Fruit fly (Drosophila melanogaster) whole organism, embryonic: ENCODE data around the gene Girdin.

ENCODE experiments used
- Ada2b ChIP-seq: fragments of 200-800 bp; sonication (Bioruptor generic); IDR thresholded peaks from 2 replicates; pipeline ENCODE4 v1.3.6; 2022; ENCODE audit warnings: missing biosample characterization, missing genetic modification characterization
- CG10565 ChIP-seq: fragments of 200-800 bp; sonication (Bioruptor generic); optimal IDR thresholded peaks from 3 replicates; lab custom pipeline; 2016; ENCODE audit warnings: missing biosample characterization, mild to moderate bottlenecking, missing genetic modification characterization
- CG12104 ChIP-seq: fragments of 200-800 bp; sonication (Bioruptor generic); optimal IDR thresholded peaks from 3 replicates; lab custom pipeline; 2016; ENCODE audit warnings: missing biosample characterization, missing genetic modification characterization
- CG12236 ChIP-seq: fragments of 200-800 bp; sonication (Bioruptor generic); optimal IDR thresholded peaks from 2 replicates; lab custom pipeline; 2016; ENCODE audit warnings: missing biosample characterization, missing genetic modification characterization
- CG12769 ChIP-seq: fragments of 200-800 bp; sonication (Bioruptor generic); optimal IDR thresholded peaks from 2 replicates; lab custom pipeline; 2019; ENCODE audit warnings: missing biosample characterization, mild to moderate bottlenecking, missing genetic modification characterization, moderate library complexity
- CG12942 ChIP-seq: fragments of 200-800 bp; sonication (Bioruptor generic); optimal IDR thresholded peaks from 3 replicates; lab custom pipeline; 2016; ENCODE audit warnings: missing biosample characterization, missing genetic modification characterization
- CG14860 ChIP-seq: fragments of 200-800 bp; sonication (Bioruptor generic); IDR thresholded peaks from 3 replicates; pipeline ENCODE4 v1.3.6; 2022; ENCODE audit warnings: missing biosample characterization, missing genetic modification characterization; ENCODE audit not compliant: partially characterized antibody
- CG1603 ChIP-seq: fragments of 200-800 bp; sonication (Bioruptor generic); optimal IDR thresholded peaks from 2 replicates; lab custom pipeline; 2019; ENCODE audit warnings: missing biosample characterization, mild to moderate bottlenecking, missing genetic modification characterization, moderate library complexity
- CG1792 ChIP-seq: fragments of 200-800 bp; sonication (Bioruptor generic); optimal IDR thresholded peaks from 2 replicates; lab custom pipeline; 2016; ENCODE audit warnings: missing biosample characterization, missing genetic modification characterization
- CG2712 ChIP-seq: fragments of 200-800 bp; optimal IDR thresholded peaks from 3 replicates; lab custom pipeline; 2019; ENCODE audit warnings: missing biosample characterization, mild to moderate bottlenecking, missing genetic modification characterization, moderate library complexity
- CG32532 ChIP-seq: fragments of 200-800 bp; sonication (Bioruptor generic); IDR thresholded peaks from 2 replicates; pipeline ENCODE4 v1.3.6; 2022; ENCODE audit warnings: missing biosample characterization, missing genetic modification characterization
- CG5245 ChIP-seq: fragments of 200-800 bp; sonication (Bioruptor generic); optimal IDR thresholded peaks from 3 replicates; lab custom pipeline; 2016; ENCODE audit warnings: missing biosample characterization, missing genetic modification characterization
- CG8359 ChIP-seq: fragments of 200-800 bp; sonication (Bioruptor generic); optimal IDR thresholded peaks from 2 replicates; lab custom pipeline; 2017; ENCODE audit warnings: missing biosample characterization, mild to moderate bottlenecking, missing genetic modification characterization, borderline replicate concordance
- CG8924 ChIP-seq: fragments of 200-800 bp; optimal IDR thresholded peaks from 3 replicates; lab custom pipeline; 2019; ENCODE audit warnings: missing biosample characterization, mild to moderate bottlenecking, missing genetic modification characterization, moderate library complexity
- CG9609 ChIP-seq: fragments of 200-800 bp; sonication (Bioruptor generic); optimal IDR thresholded peaks from 3 replicates; lab custom pipeline; 2016; ENCODE audit warnings: missing biosample characterization, missing genetic modification characterization
- CrebB ChIP-seq: fragments of 200-800 bp; sonication (Bioruptor generic); optimal IDR thresholded peaks from 3 replicates; lab custom pipeline; 2018; ENCODE audit warnings: missing biosample characterization, mild to moderate bottlenecking, missing genetic modification characterization
- Deaf1 ChIP-seq: fragments of 200-800 bp; optimal IDR thresholded peaks from 3 replicates; lab custom pipeline; 2019; ENCODE audit warnings: missing biosample characterization, mild to moderate bottlenecking, missing genetic modification characterization, moderate library complexity
- Dek ChIP-seq: fragments of 200-800 bp; sonication (Bioruptor generic); optimal IDR thresholded peaks from 3 replicates; lab custom pipeline; 2019; ENCODE audit warnings: missing biosample characterization, mild to moderate bottlenecking, missing genetic modification characterization, moderate library complexity
- Dp ChIP-seq: fragments of 200-800 bp; sonication (Bioruptor generic); optimal IDR thresholded peaks from 2 replicates; lab custom pipeline; 2018; ENCODE audit warnings: missing biosample characterization, mild to moderate bottlenecking, missing genetic modification characterization, moderate library complexity
- E2f1 ChIP-seq: fragments of 200-800 bp; sonication (Bioruptor generic); IDR thresholded peaks from 2 replicates; pipeline ENCODE4 v1.3.6; 2022; ENCODE audit warnings: missing biosample characterization, missing genetic modification characterization
- E2f2 ChIP-seq: fragments of 200-800 bp; sonication (Bioruptor generic); IDR thresholded peaks from 2 replicates; pipeline ENCODE4 v1.3.6; 2022; ENCODE audit warnings: missing biosample characterization, missing genetic modification characterization
- Fer1 ChIP-seq: fragments of 200-800 bp; sonication (Bioruptor generic); optimal IDR thresholded peaks from 2 replicates; lab custom pipeline; 2017; ENCODE audit warnings: missing biosample characterization, mild to moderate bottlenecking, missing genetic modification characterization
- Meics ChIP-seq: fragments of 200-800 bp; sonication (Bioruptor generic); optimal IDR thresholded peaks from 2 replicates; lab custom pipeline; 2017; ENCODE audit warnings: missing biosample characterization, mild to moderate bottlenecking, missing genetic modification characterization
- NfI ChIP-seq: fragments of 200-800 bp; sonication (Bioruptor generic); optimal IDR thresholded peaks from 3 replicates; lab custom pipeline; 2018; ENCODE audit warnings: missing biosample characterization, mild to moderate bottlenecking, missing genetic modification characterization, moderate library complexity
- PHDP ChIP-seq: fragments of 200-800 bp; sonication (Bioruptor generic); optimal IDR thresholded peaks from 3 replicates; lab custom pipeline; 2018; ENCODE audit warnings: missing biosample characterization, mild to moderate bottlenecking, missing genetic modification characterization, moderate library complexity
- Rfx ChIP-seq: fragments of 200-800 bp; sonication (Bioruptor generic); IDR thresholded peaks from 2 replicates; pipeline ENCODE4 v1.3.6; 2022; ENCODE audit warnings: missing biosample characterization, missing genetic modification characterization
- Scr ChIP-seq: fragments of 200-800 bp; sonication (Bioruptor generic); IDR thresholded peaks from 2 replicates; pipeline ENCODE4 v1.3.6; 2022; ENCODE audit warnings: missing biosample characterization, missing genetic modification characterization; ENCODE audit not compliant: partially characterized antibody
- ab ChIP-seq: fragments of 200-800 bp; sonication (Bioruptor generic); optimal IDR thresholded peaks from 2 replicates; lab custom pipeline; 2016; ENCODE audit warnings: missing biosample characterization, missing genetic modification characterization
- aop ChIP-seq: fragments of 200-800 bp; sonication (Bioruptor generic); IDR thresholded peaks from 2 replicates; pipeline ENCODE4 v1.3.6; 2022; ENCODE audit warnings: missing biosample characterization, missing genetic modification characterization
- bbx ChIP-seq: fragments of 200-800 bp; sonication (Bioruptor generic); IDR thresholded peaks from 2 replicates; pipeline ENCODE4 v1.3.6; 2022; ENCODE audit warnings: missing biosample characterization, missing genetic modification characterization; ENCODE audit not compliant: partially characterized antibody
- caup ChIP-seq: fragments of 200-800 bp; sonication (Bioruptor generic); optimal IDR thresholded peaks from 3 replicates; lab custom pipeline; 2017; ENCODE audit warnings: missing biosample characterization, mild to moderate bottlenecking, missing genetic modification characterization, moderate library complexity; ENCODE audit not compliant: severe bottlenecking
- crol ChIP-seq: fragments of 200-800 bp; sonication (Bioruptor generic); IDR thresholded peaks from 2 replicates; pipeline ENCODE4 v1.3.6; 2022; ENCODE audit warnings: missing biosample characterization, missing genetic modification characterization
- dati ChIP-seq: fragments of 200-800 bp; sonication (Bioruptor generic); IDR thresholded peaks from 2 replicates; pipeline ENCODE4 v1.3.6; 2022; ENCODE audit warnings: missing biosample characterization, missing genetic modification characterization
- ewg ChIP-seq: fragments of 200-800 bp; sonication (Bioruptor generic); optimal IDR thresholded peaks from 3 replicates; lab custom pipeline; 2017; ENCODE audit warnings: mild to moderate bottlenecking, missing biosample characterization, missing genetic modification reagents, missing genetic modification characterization
- eyg ChIP-seq: fragments of 200-800 bp; sonication (Bioruptor generic); optimal IDR thresholded peaks from 3 replicates; lab custom pipeline; 2016; ENCODE audit warnings: missing biosample characterization, missing genetic modification characterization
- ftz-f1 ChIP-seq: fragments of 200-800 bp; sonication (Bioruptor generic); optimal IDR thresholded peaks from 2 replicates; lab custom pipeline; 2016; ENCODE audit warnings: missing biosample characterization, missing genetic modification characterization
- gsb ChIP-seq: fragments of 200-800 bp; sonication (Bioruptor generic); IDR thresholded peaks from 2 replicates; pipeline ENCODE4 v1.3.6; 2022; ENCODE audit warnings: missing biosample characterization, missing genetic modification characterization
- insv ChIP-seq, 2 experiments: fragments of 200-800 bp; sonication (Bioruptor generic); optimal IDR thresholded peaks; 3 replicates each; lab custom pipeline; 2016 to 2018; ENCODE audit warnings: missing biosample characterization in 2 of 2, missing genetic modification characterization in 2 of 2
- maf-S ChIP-seq: fragments of 200-800 bp; sonication (Bioruptor generic); optimal IDR thresholded peaks from 2 replicates; lab custom pipeline; 2016; ENCODE audit warnings: missing biosample characterization, missing genetic modification characterization
- pan ChIP-seq, 4 experiments: fragments of >200 bp in 3 of 4; fragments of 200-800 bp in 1 of 4; sonication (Bioruptor generic) in 1 of 4; optimal IDR thresholded peaks in 3 of 4; IDR thresholded peaks in 1 of 4; 2 replicates each; pipeline versions ENCODE4 v1.3.6 to Lab custom; 2017 to 2022; ENCODE audit warnings: missing biosample characterization in 2 of 4, missing genetic modification characterization in 2 of 4, mixed read lengths in 1 of 4
- pfk ChIP-seq: fragments of 200-800 bp; sonication (Bioruptor generic); optimal IDR thresholded peaks from 2 replicates; lab custom pipeline; 2018; ENCODE audit warnings: missing biosample characterization, mild to moderate bottlenecking, missing genetic modification characterization, moderate library complexity
- phol ChIP-seq: fragments of 200-800 bp; sonication (Bioruptor generic); optimal IDR thresholded peaks from 3 replicates; lab custom pipeline; 2018; ENCODE audit warnings: missing biosample characterization, mild to moderate bottlenecking, missing genetic modification characterization, moderate library complexity
- pnt ChIP-seq: fragments of 200-800 bp; sonication (Bioruptor generic); optimal IDR thresholded peaks from 3 replicates; lab custom pipeline; 2016; ENCODE audit warnings: missing biosample characterization, missing genetic modification characterization
- pzg ChIP-seq: fragments of 200-800 bp; sonication (Bioruptor generic); optimal IDR thresholded peaks from 3 replicates; lab custom pipeline; 2018; ENCODE audit warnings: missing biosample characterization, mild to moderate bottlenecking, missing genetic modification characterization, moderate library complexity
- ro ChIP-seq: fragments of 200-800 bp; sonication (Bioruptor generic); IDR thresholded peaks from 2 replicates; pipeline ENCODE4 v1.3.6; 2022; ENCODE audit warnings: missing biosample characterization, missing genetic modification characterization
- row ChIP-seq: fragments of 200-800 bp; sonication (Bioruptor generic); IDR thresholded peaks from 3 replicates; pipeline ENCODE4 v1.3.6; 2022; ENCODE audit warnings: missing biosample characterization, missing genetic modification characterization
- seq ChIP-seq: fragments of 200-800 bp; sonication (Bioruptor generic); IDR thresholded peaks from 2 replicates; pipeline ENCODE4 v1.3.6; 2022; ENCODE audit warnings: missing biosample characterization, missing genetic modification characterization
- unc-4 ChIP-seq: fragments of 200-800 bp; sonication (Bioruptor generic); IDR thresholded peaks from 2 replicates; pipeline ENCODE4 v1.3.6; 2022; ENCODE audit warnings: missing biosample characterization, missing genetic modification characterization; ENCODE audit not compliant: partially characterized antibody
- yki ChIP-seq: fragments of >200 bp; optimal IDR thresholded peaks from 3 replicates; lab custom pipeline; 2018
- z ChIP-seq: fragments of 200-800 bp; sonication (Bioruptor generic); IDR thresholded peaks from 3 replicates; pipeline ENCODE4 v1.3.6; 2022; ENCODE audit warnings: missing biosample characterization, missing genetic modification characterization
- zfh1 ChIP-seq: fragments of 200-800 bp; sonication (Bioruptor generic); IDR thresholded peaks from 3 replicates; pipeline ENCODE4 v1.3.6; 2022; ENCODE audit warnings: missing biosample characterization, missing genetic modification characterization

The Girdin gene

DNA sequence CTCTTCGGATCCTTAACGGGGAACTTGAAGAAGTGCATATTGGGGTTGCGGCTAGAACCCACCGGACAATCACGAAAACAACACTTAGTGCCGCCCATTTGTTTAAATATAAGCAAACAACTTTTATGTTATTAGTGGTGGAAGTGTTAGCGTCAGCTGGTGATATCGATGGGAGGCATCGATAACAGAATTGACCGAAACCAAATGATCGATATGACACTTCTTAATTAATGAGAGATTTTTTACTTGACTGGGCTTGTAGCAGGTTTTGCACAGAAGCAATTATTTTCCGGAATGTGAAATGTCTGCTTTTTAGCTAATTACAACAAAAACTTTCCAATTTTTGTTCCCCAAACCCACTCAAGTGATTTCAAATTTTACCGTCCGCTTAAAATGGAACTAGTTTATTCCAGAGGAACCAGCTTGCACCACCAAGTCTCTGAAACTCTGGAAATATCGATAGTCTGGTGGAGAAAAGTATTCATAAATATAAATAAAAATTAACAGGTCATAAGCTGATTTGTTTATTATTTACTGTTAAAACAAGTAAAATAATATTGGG, 13.7 kb downstream of the Girdin start, which contains the start of gene CG14965 (continued):
- TF ChIP-seq CG5245 (no peak), zfh1 (no peak), Deaf1 (no peak), yki (lab: Kevin White, UChicago) (no peak), Dp (GFP tag; lab: Kevin White, UChicago) (peak; percentile 81), CG9609 (GFP tag; lab: Kevin White, UChicago) (no peak), eyg (GFP tag; lab: Kevin White, UChicago) (no peak), Rfx (GFP tag; lab: Robert Waterston, UW) (no peak), pzg (GFP tag; lab: Kevin White, UChicago) (peak; percentile 64), Fer1 (GFP tag; lab: Kevin White, UChicago) (no peak), CG1603 (no peak), bbx (GFP tag; lab: Robert Waterston, UW) (peak; percentile 79), pfk (no peak), CG14860 (peak; percentile 87), aop (GFP tag; lab: Robert Waterston, UW) (no peak), CrebB (tag; lab: Kevin White, UChicago) (no peak), dati (no peak), z (GFP tag; lab: Robert Waterston, UW) (no peak), PHDP (tag; lab: Kevin White, UChicago) (no peak), crol (GFP tag; lab: Robert Waterston, UW) (no peak), CG12769 (tag; lab: Kevin White, UChicago) (no peak), NfI (GFP tag; lab: Kevin White, UChicago) (no peak), pan (optimal IDR thresholded peaks at IDR 0.05; lab: Kevin White, UChicago) (no peak), pan (GFP tag; optimal IDR thresholded peaks at IDR 0.05 in 1 of 2, IDR thresholded peaks at IDR 0.05 in 1 of 2) (no peak), CG32532 (GFP tag; lab: Robert Waterston, UW) (no peak), ftz-f1 (GFP tag; lab: Kevin White, UChicago) (no peak), phol (no peak), pnt (GFP tag; lab: Kevin White, UChicago) (no peak), CG12236 (GFP tag; lab: Kevin White, UChicago) (no peak), CG12942 (GFP tag; lab: Kevin White, UChicago) (no peak), Dek (tag; lab: Kevin White, UChicago) (no peak), CG8359 (GFP tag; lab: Kevin White, UChicago) (no peak), gsb (no peak), CG8924 (tag; lab: Kevin White, UChicago) (no peak), CG2712 (tag; lab: Kevin White, UChicago) (no peak), Scr (GFP tag; lab: Robert Waterston, UW) (peak; percentile 94), seq (GFP tag; lab: Robert Waterston, UW) (no peak), CG1792 (GFP tag; lab: Kevin White, UChicago) (no peak), E2f1 (GFP tag; lab: Robert Waterston, UW) (no peak), caup (GFP tag; lab: Kevin White, UChicago) (no peak), row (GFP tag; lab: Robert Waterston, UW) (peak; percentile 50; the same call in 2 of the 3 replicates), maf-S (no peak), ewg (GFP tag; lab: Kevin White, UChicago) (no peak), Ada2b (GFP tag; lab: Robert Waterston, UW) (no peak), CG12104 (GFP tag; lab: Kevin White, UChicago) (no peak), E2f2 (GFP tag; lab: Robert Waterston, UW) (peak; percentile 42), insv (GFP tag; optimal IDR thresholded peaks at IDR 0.05; lab: Kevin White, UChicago) (no peak), CG10565 (GFP tag; lab: Kevin White, UChicago) (no peak), Meics (GFP tag; lab: Kevin White, UChicago) (no peak), ab (GFP tag; lab: Kevin White, UChicago) (no peak), ro (GFP tag; lab: Robert Waterston, UW) (no peak), unc-4 (GFP tag; lab: Robert Waterston, UW) (peak; percentile 95)
